Worm (Caenorhabditis elegans) whole organism, mixed stage, embryonic: ENCODE results near the gene sfxn-2.

Source experiments
- ceh-39 ChIP-seq: fragments of 150-350 bp; optimal IDR thresholded peaks from 2 replicates; lab custom pipeline; 2014; ENCODE audit warnings: missing biosample characterization, missing genetic modification characterization
- ces-1 ChIP-seq: fragments of 150-350 bp; optimal IDR thresholded peaks from 2 replicates; lab custom pipeline; 2014; ENCODE audit warnings: missing biosample characterization, missing genetic modification reagents, missing genetic modification characterization
- ham-2 ChIP-seq: fragments of 200-800 bp; sonication (Bioruptor generic); optimal IDR thresholded peaks from 2 replicates; lab custom pipeline; 2018; ENCODE audit warnings: mild to moderate bottlenecking, missing genetic modification characterization, missing compliant biosample characterization
- lin-13 ChIP-seq: fragments of 150-350 bp; optimal IDR thresholded peaks from 2 replicates; lab custom pipeline; 2014; ENCODE audit warnings: missing biosample characterization, missing genetic modification characterization
- mab-5 ChIP-seq: fragments of 150-350 bp; optimal IDR thresholded peaks from 2 replicates; lab custom pipeline; 2014; ENCODE audit warnings: missing biosample characterization, missing genetic modification characterization
- nhr-237 ChIP-seq: fragments of 150-350 bp; optimal IDR thresholded peaks from 2 replicates; lab custom pipeline; 2014; ENCODE audit warnings: missing biosample characterization, missing genetic modification characterization
- nhr-28 ChIP-seq: fragments of 150-350 bp; optimal IDR thresholded peaks from 2 replicates; lab custom pipeline; 2014; ENCODE audit warnings: missing biosample characterization, missing genetic modification characterization
- nhr-76 ChIP-seq: sonication (generic microtip); optimal IDR thresholded peaks from 2 replicates; lab custom pipeline; 2017; ENCODE audit warnings: missing biosample characterization, missing genetic modification characterization
- snpc-4 ChIP-seq: fragments of 150-350 bp; optimal IDR thresholded peaks from 2 replicates; lab custom pipeline; 2014; ENCODE audit warnings: missing biosample characterization, missing genetic modification characterization
- unc-39 ChIP-seq: fragments of 150-350 bp; optimal IDR thresholded peaks from 2 replicates; lab custom pipeline; 2014; ENCODE audit warnings: missing biosample characterization, missing genetic modification characterization
- unc-62 ChIP-seq: fragments of 150-350 bp; optimal IDR thresholded peaks from 2 replicates; lab custom pipeline; 2014; ENCODE audit warnings: missing biosample characterization, missing genetic modification reagents, missing genetic modification characterization
- ztf-11 ChIP-seq: fragments of 150-350 bp; optimal IDR thresholded peaks from 2 replicates; lab custom pipeline; 2014; ENCODE audit warnings: missing biosample characterization, missing genetic modification characterization

DNA sequence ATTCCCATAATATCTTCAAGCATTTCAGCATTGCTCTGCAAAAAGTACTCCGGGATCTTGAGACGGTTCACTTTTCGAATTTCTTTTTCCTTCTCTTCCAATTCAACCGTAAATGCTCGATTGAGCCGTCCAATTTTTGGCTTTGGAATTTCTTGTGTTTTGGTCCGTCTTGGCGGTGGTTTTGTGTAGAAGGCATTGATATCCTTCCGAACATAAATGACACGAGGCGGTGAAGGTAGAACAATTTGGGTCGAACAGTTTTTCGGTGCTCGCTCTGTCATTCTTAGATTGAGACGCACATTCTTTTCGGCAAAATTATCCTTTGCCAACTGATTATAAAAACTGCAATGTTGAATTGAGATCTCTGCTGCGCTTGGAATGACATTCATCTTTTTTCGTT lies 15.4 kb downstream of the sfxn-2 start:
- TF ChIP-seq unc-62 (GFP tag; lab: Kevin White, UChicago) (no peak), unc-39 (no peak), nhr-76 (tag; lab: Kevin White, UChicago) (no peak), snpc-4 (no peak), ces-1 (GFP tag; lab: Kevin White, UChicago) (no peak), lin-13 (tag; lab: Kevin White, UChicago) (no peak), ham-2 (GFP tag; lab: Kevin White, UChicago) (no peak), ztf-11 (no peak), mab-5 (no peak), nhr-237 (tag; lab: Kevin White, UChicago) (no peak), nhr-28 (tag; lab: Kevin White, UChicago) (no peak), ceh-39 (no peak)
